Worm (Caenorhabditis elegans) whole organism, mixed stage, embryonic: ENCODE measurements around the gene F54D8.10.

Source experiments
- M03D4.4 ChIP-seq: sonication (generic microtip); optimal IDR thresholded peaks from 2 replicates; lab custom pipeline; 2017; ENCODE audit warnings: mild to moderate bottlenecking, missing genetic modification characterization, missing compliant biosample characterization
- bed-3 ChIP-seq: fragments of 200-800 bp; sonication (Bioruptor generic); optimal IDR thresholded peaks from 3 replicates; lab custom pipeline; 2018; ENCODE audit warnings: mild to moderate bottlenecking, missing genetic modification characterization, moderate library complexity, missing compliant biosample characterization
- ceh-39 ChIP-seq: fragments of 150-350 bp; optimal IDR thresholded peaks from 2 replicates; lab custom pipeline; 2014; ENCODE audit warnings: missing biosample characterization, missing genetic modification characterization
- ceh-43 ChIP-seq: fragments of 200-800 bp; sonication (Bioruptor generic); optimal IDR thresholded peaks from 2 replicates; lab custom pipeline; 2018; ENCODE audit warnings: mild to moderate bottlenecking, missing genetic modification characterization, moderate library complexity, missing compliant biosample characterization
- ceh-83 ChIP-seq: fragments of 200-800 bp; sonication (Bioruptor generic); optimal IDR thresholded peaks from 2 replicates; lab custom pipeline; 2018; ENCODE audit warnings: mild to moderate bottlenecking, missing genetic modification characterization, missing compliant biosample characterization
- ces-1 ChIP-seq: fragments of 150-350 bp; optimal IDR thresholded peaks from 2 replicates; lab custom pipeline; 2014; ENCODE audit warnings: missing biosample characterization, missing genetic modification reagents, missing genetic modification characterization
- cnd-1 ChIP-seq: fragments of 200-800 bp; sonication (Bioruptor generic); optimal IDR thresholded peaks from 2 replicates; lab custom pipeline; 2018; ENCODE audit warnings: mild to moderate bottlenecking, missing genetic modification characterization, missing compliant biosample characterization
- drap-1 ChIP-seq: fragments of 200-800 bp; sonication (Bioruptor generic); optimal IDR thresholded peaks from 3 replicates; lab custom pipeline; 2018; ENCODE audit warnings: mild to moderate bottlenecking, missing genetic modification characterization, missing compliant biosample characterization
- elt-1 ChIP-seq: sonication (generic microtip); optimal IDR thresholded peaks from 2 replicates; lab custom pipeline; 2017; ENCODE audit warnings: missing genetic modification characterization, mild to moderate bottlenecking, missing compliant biosample characterization, antibody characterized with exemption, moderate library complexity, borderline replicate concordance; ENCODE audit not compliant: insufficient read depth
- elt-3 ChIP-seq: fragments of 150-350 bp; optimal IDR thresholded peaks from 2 replicates; lab custom pipeline; 2014; ENCODE audit warnings: missing biosample characterization, missing genetic modification characterization
- ham-2 ChIP-seq: fragments of 200-800 bp; sonication (Bioruptor generic); optimal IDR thresholded peaks from 2 replicates; lab custom pipeline; 2018; ENCODE audit warnings: mild to moderate bottlenecking, missing genetic modification characterization, missing compliant biosample characterization
- hlh-1 ChIP-seq: fragments of 150-350 bp; optimal IDR thresholded peaks from 2 replicates; lab custom pipeline; 2014; ENCODE audit warnings: missing biosample characterization, missing genetic modification reagents, missing genetic modification characterization
- lin-13 ChIP-seq: fragments of 150-350 bp; optimal IDR thresholded peaks from 2 replicates; lab custom pipeline; 2014; ENCODE audit warnings: missing biosample characterization, missing genetic modification characterization
- lsy-2 ChIP-seq: fragments of 150-350 bp; optimal IDR thresholded peaks from 2 replicates; lab custom pipeline; 2014; ENCODE audit warnings: missing biosample characterization, missing genetic modification characterization
- mab-5 ChIP-seq: fragments of 150-350 bp; optimal IDR thresholded peaks from 2 replicates; lab custom pipeline; 2014; ENCODE audit warnings: missing biosample characterization, missing genetic modification characterization
- mep-1 ChIP-seq: fragments of 150-350 bp; optimal IDR thresholded peaks from 2 replicates; lab custom pipeline; 2017; ENCODE audit warnings: missing biosample characterization, missing genetic modification reagents, missing genetic modification characterization, inconsistent platforms
- nhr-12 ChIP-seq: fragments of 150-350 bp; optimal IDR thresholded peaks from 2 replicates; lab custom pipeline; 2014; ENCODE audit warnings: missing biosample characterization, missing genetic modification characterization
- nhr-2 ChIP-seq: fragments of 150-350 bp; optimal IDR thresholded peaks from 2 replicates; lab custom pipeline; 2014; ENCODE audit warnings: missing biosample characterization, missing genetic modification characterization
- nhr-237 ChIP-seq: fragments of 150-350 bp; optimal IDR thresholded peaks from 2 replicates; lab custom pipeline; 2014; ENCODE audit warnings: missing biosample characterization, missing genetic modification characterization
- nhr-28 ChIP-seq: fragments of 150-350 bp; optimal IDR thresholded peaks from 2 replicates; lab custom pipeline; 2014; ENCODE audit warnings: missing biosample characterization, missing genetic modification characterization
- nhr-76 ChIP-seq: sonication (generic microtip); optimal IDR thresholded peaks from 2 replicates; lab custom pipeline; 2017; ENCODE audit warnings: missing biosample characterization, missing genetic modification characterization
- pha-4 ChIP-seq: fragments of 150-350 bp; optimal IDR thresholded peaks from 2 replicates; lab custom pipeline; 2018; ENCODE audit warnings: missing biosample characterization, missing genetic modification reagents, missing genetic modification characterization
- sem-2 ChIP-seq: fragments of 200-800 bp; sonication (Bioruptor generic); optimal IDR thresholded peaks from 2 replicates; lab custom pipeline; 2018; ENCODE audit warnings: mild to moderate bottlenecking, missing genetic modification characterization, missing compliant biosample characterization
- snpc-4 ChIP-seq: fragments of 150-350 bp; optimal IDR thresholded peaks from 2 replicates; lab custom pipeline; 2014; ENCODE audit warnings: missing biosample characterization, missing genetic modification characterization
- tbx-8 ChIP-seq: fragments of 200-800 bp; sonication (Bioruptor generic); optimal IDR thresholded peaks from 2 replicates; lab custom pipeline; 2018; ENCODE audit warnings: mild to moderate bottlenecking, missing genetic modification characterization, moderate library complexity, missing compliant biosample characterization
- unc-120 ChIP-seq: sonication (generic microtip); optimal IDR thresholded peaks from 2 replicates; lab custom pipeline; 2017; ENCODE audit warnings: missing genetic modification characterization, missing compliant biosample characterization; ENCODE audit not compliant: poor library complexity, severe bottlenecking
- unc-62 ChIP-seq: fragments of 150-350 bp; optimal IDR thresholded peaks from 2 replicates; lab custom pipeline; 2014; ENCODE audit warnings: missing biosample characterization, missing genetic modification reagents, missing genetic modification characterization
- zip-8 ChIP-seq: fragments of 150-350 bp; optimal IDR thresholded peaks from 2 replicates; lab custom pipeline; 2014; ENCODE audit warnings: missing biosample characterization, missing genetic modification characterization

F54D8.10 gene

ce11 chrIII:5137685-5138084, 43.1 kb downstream of the F54D8.10 start:
- TF ChIP-seq mab-5 (tag; lab: Kevin White, UChicago), result no peak
- no peak for TF ChIP-seq lin-13 (tag; lab: Kevin White, UChicago)
- no peak for TF ChIP-seq snpc-4
- TF ChIP-seq ceh-39 (tag; lab: Kevin White, UChicago), result no peak
- no peak for TF ChIP-seq drap-1 (GFP tag; lab: Kevin White, UChicago)
- TF ChIP-seq tbx-8, result no peak
- no peak for TF ChIP-seq hlh-1 (tag; lab: Kevin White, UChicago)
- no peak for TF ChIP-seq ham-2 (GFP tag; lab: Kevin White, UChicago)
- TF ChIP-seq lsy-2 (tag; lab: Kevin White, UChicago), result no peak
- no peak for TF ChIP-seq unc-120 (tag; lab: Kevin White, UChicago)

- peak; percentile 52 for TF ChIP-seq nhr-2
- no peak for TF ChIP-seq elt-1 (tag; lab: Kevin White, UChicago)
- peak; percentile 89 for TF ChIP-seq ces-1 (GFP tag; lab: Kevin White, UChicago)
- no peak for TF ChIP-seq M03D4.4 (tag; lab: Kevin White, UChicago)
These were observed 44.4 kb downstream of the F54D8.10 start for ce11 chrIII:5138940-5139533.

- peak; percentile 66 for TF ChIP-seq hlh-1 (tag; lab: Kevin White, UChicago)
- TF ChIP-seq pha-4 (tag; lab: Kevin White, UChicago), result no peak
- no peak for TF ChIP-seq drap-1 (GFP tag; lab: Kevin White, UChicago)
- TF ChIP-seq M03D4.4 (tag; lab: Kevin White, UChicago), result no peak
- no peak for TF ChIP-seq nhr-2
- TF ChIP-seq ceh-39 (tag; lab: Kevin White, UChicago), result no peak
- TF ChIP-seq zip-8 (tag; lab: Kevin White, UChicago), result no peak
- peak; percentile 80 for TF ChIP-seq unc-62 (GFP tag; lab: Kevin White, UChicago)
- TF ChIP-seq lsy-2 (tag; lab: Kevin White, UChicago), result no peak
- no peak for TF ChIP-seq nhr-237 (tag; lab: Kevin White, UChicago)
- no peak for TF ChIP-seq mep-1
- no peak for TF ChIP-seq nhr-28 (tag; lab: Kevin White, UChicago)
- TF ChIP-seq cnd-1 (tag; lab: Kevin White, UChicago), result no peak
- TF ChIP-seq ceh-83 (GFP tag; lab: Kevin White, UChicago), result no peak
- no peak for TF ChIP-seq bed-3 (GFP tag; lab: Kevin White, UChicago)
- TF ChIP-seq unc-120 (tag; lab: Kevin White, UChicago), result peak; percentile 20
- TF ChIP-seq nhr-76 (tag; lab: Kevin White, UChicago), result no peak
- no peak for TF ChIP-seq elt-1 (tag; lab: Kevin White, UChicago)
These were observed 45.2 kb downstream of the F54D8.10 start for ce11 chrIII:5139768-5140167.

- no peak for TF ChIP-seq lin-13 (tag; lab: Kevin White, UChicago)
- TF ChIP-seq elt-3 (tag; lab: Kevin White, UChicago), result no peak
- TF ChIP-seq ceh-43, result no peak
- no peak for TF ChIP-seq ceh-39 (tag; lab: Kevin White, UChicago)
- TF ChIP-seq unc-62 (GFP tag; lab: Kevin White, UChicago), result peak; percentile 49
- peak; percentile 66 for TF ChIP-seq hlh-1 (tag; lab: Kevin White, UChicago)
- TF ChIP-seq, all 35 proteins: peak for 2
These were observed 46.0 kb downstream of the F54D8.10 start for ce11 chrIII:5140559-5140958.

- no peak for TF ChIP-seq nhr-12 (tag; lab: Kevin White, UChicago)
- no peak for TF ChIP-seq bed-3 (GFP tag; lab: Kevin White, UChicago)
- TF ChIP-seq drap-1 (GFP tag; lab: Kevin White, UChicago), result no peak
- no peak for TF ChIP-seq mab-5 (tag; lab: Kevin White, UChicago)
- TF ChIP-seq cnd-1 (tag; lab: Kevin White, UChicago), result no peak
- TF ChIP-seq snpc-4, result no peak
- TF ChIP-seq ceh-39 (tag; lab: Kevin White, UChicago), result no peak
- no peak for TF ChIP-seq mep-1
These were observed 47.3 kb downstream of the F54D8.10 start for ce11 chrIII:5141935-5142334.

ce11 chrIII:5143520-5143919, 48.9 kb downstream of the F54D8.10 start:
- TF ChIP-seq sem-2 (GFP tag; lab: Kevin White, UChicago), result no peak
- no peak for TF ChIP-seq tbx-8
- peak; percentile 52 for TF ChIP-seq nhr-2
- peak; percentile 49 for TF ChIP-seq ces-1 (GFP tag; lab: Kevin White, UChicago)
- no peak for TF ChIP-seq hlh-1 (tag; lab: Kevin White, UChicago)
- TF ChIP-seq, all 35 proteins: peak for 2
